Worm (Caenorhabditis elegans): Measurements from ENCODE around the gene F22B8.3.
A peak's percentile ranks its signal among the peaks of the same experiment; 100 is the strongest.

Gene F22B8.3

ce11 chrV:16075250-16075709 is 15.5 kb upstream of the F22B8.3 start, which contains the start of the genes F14H3.12 and srj-29:
Gene F14H3.12, minus strand, starts transcription at chrV:16075323.
Gene srj-29, plus strand, starts transcription at chrV:16075659.
- peak; percentile 30 for TF ChIP-seq fos-1 (tag; optimal IDR thresholded peaks at IDR 0.05)
- no peak for TF ChIP-seq elt-1 (tag; optimal IDR thresholded peaks at IDR 0.05)

- peak; percentile 57 for TF ChIP-seq sma-9 (GFP tag; optimal IDR thresholded peaks at IDR 0.05)
- TF ChIP-seq sma-9 (tag; optimal IDR thresholded peaks at IDR 0.05): no peak
- no peak for TF ChIP-seq ama-1 (optimal IDR thresholded peaks at IDR 0.05)
- no peak for TF ChIP-seq nhr-11 (tag; optimal IDR thresholded peaks at IDR 0.05)
- TF ChIP-seq peb-1 (tag; optimal IDR thresholded peaks at IDR 0.05): no peak
- no peak for TF ChIP-seq nhr-6 (tag; optimal IDR thresholded peaks at IDR 0.05)
- no peak for TF ChIP-seq mbf-1 (tag; optimal IDR thresholded peaks at IDR 0.05)
- TF ChIP-seq C34F6.9 (tag; optimal IDR thresholded peaks at IDR 0.05): no peak
- peak; percentile 69 for TF ChIP-seq fos-1 (tag; optimal IDR thresholded peaks at IDR 0.05)
- no peak for TF ChIP-seq blmp-1 (tag; optimal IDR thresholded peaks at IDR 0.05; ENCODE audit: insufficient read depth)
Observed at ce11 chrV:16080039-16080438, 10.7 kb upstream of the F22B8.3 start.

- no peak for TF ChIP-seq nhr-6 (tag; optimal IDR thresholded peaks at IDR 0.05)
- no peak for TF ChIP-seq ceh-82 (tag; optimal IDR thresholded peaks at IDR 0.05)
Observed at ce11 chrV:16080678-16081077, 10.1 kb upstream of the F22B8.3 start.

- no peak for TF ChIP-seq elt-3 (tag; optimal IDR thresholded peaks at IDR 0.05)
- no peak for TF ChIP-seq nhr-12 (tag; optimal IDR thresholded peaks at IDR 0.05)
- TF ChIP-seq aly-2 (tag; optimal IDR thresholded peaks at IDR 0.05): no peak
- TF ChIP-seq blmp-1 (tag; optimal IDR thresholded peaks at IDR 0.05; ENCODE audit: insufficient read depth): no peak
- TF ChIP-seq gmeb-1 (tag; optimal IDR thresholded peaks at IDR 0.05): no peak
- TF ChIP-seq lin-39 (tag; optimal IDR thresholded peaks at IDR 0.05): no peak
- TF ChIP-seq nhr-6 (tag; optimal IDR thresholded peaks at IDR 0.05): no peak
- no peak for TF ChIP-seq Y55F3AM.14 (GFP tag; optimal IDR thresholded peaks at IDR 0.05)
Observed at ce11 chrV:16094284-16094683, 3.5 kb downstream of the F22B8.3 start, which contains the start of gene F22B8.7. Gene F22B8.7, plus strand, starts transcription at chrV:16094584.

ce11 chrV:16094862-16095261 is 4.1 kb downstream of the F22B8.3 start:
- TF ChIP-seq nhr-11 (tag; optimal IDR thresholded peaks at IDR 0.05) (no peak), dmd-4 (tag; optimal IDR thresholded peaks at IDR 0.05) (no peak), ztf-4 (tag; optimal IDR thresholded peaks at IDR 0.05) (no peak), nhr-129 (tag; optimal IDR thresholded peaks at IDR 0.05) (peak; percentile 47), nhr-6 (tag; optimal IDR thresholded peaks at IDR 0.05) (no peak), alr-1 (tag; optimal IDR thresholded peaks at IDR 0.05) (no peak), nhr-237 (tag; optimal IDR thresholded peaks at IDR 0.05) (no peak), ceh-82 (tag; optimal IDR thresholded peaks at IDR 0.05) (no peak), C34F6.9 (tag; optimal IDR thresholded peaks at IDR 0.05) (no peak), sma-9 (GFP tag; optimal IDR thresholded peaks at IDR 0.05) (peak; percentile 57), sma-9 (tag; optimal IDR thresholded peaks at IDR 0.05) (no peak), nhr-23 (tag; optimal IDR thresholded peaks at IDR 0.05) (no peak), aly-2 (tag; optimal IDR thresholded peaks at IDR 0.05) (no peak), fos-1 (tag; optimal IDR thresholded peaks at IDR 0.05) (peak; percentile 26)

ce11 chrV:16099441-16099840 is 8.7 kb downstream of the F22B8.3 start, which contains the start of gene str-7:
Gene str-7, minus strand, starts transcription at chrV:16099541.
- no peak for TF ChIP-seq gmeb-1 (tag; optimal IDR thresholded peaks at IDR 0.05)
- no peak for TF ChIP-seq unc-62 (GFP tag; optimal IDR thresholded peaks at IDR 0.05)
- TF ChIP-seq nhr-23 (tag; optimal IDR thresholded peaks at IDR 0.05): no peak
- TF ChIP-seq lsy-2 (tag; optimal IDR thresholded peaks at IDR 0.05): no peak
- TF ChIP-seq Y55F3AM.14 (GFP tag; optimal IDR thresholded peaks at IDR 0.05): no peak
- no peak for TF ChIP-seq fos-1 (tag; optimal IDR thresholded peaks at IDR 0.05)
- no peak for TF ChIP-seq ZK546.5 (tag; optimal IDR thresholded peaks at IDR 0.05)
- no peak for TF ChIP-seq nhr-77 (tag; optimal IDR thresholded peaks at IDR 0.05)
- no peak for TF ChIP-seq nhr-129 (tag; optimal IDR thresholded peaks at IDR 0.05)
- TF ChIP-seq mdl-1 (tag; optimal IDR thresholded peaks at IDR 0.05): no peak
- no peak for TF ChIP-seq alr-1 (tag; optimal IDR thresholded peaks at IDR 0.05)
- no peak for TF ChIP-seq ceh-82 (tag; optimal IDR thresholded peaks at IDR 0.05)
- TF ChIP-seq crh-2 (tag; optimal IDR thresholded peaks at IDR 0.05): no peak
- TF ChIP-seq F13H6.1 (tag; optimal IDR thresholded peaks at IDR 0.05): no peak
- no peak for TF ChIP-seq aly-2 (tag; optimal IDR thresholded peaks at IDR 0.05)
- no peak for TF ChIP-seq lin-13 (GFP tag; optimal IDR thresholded peaks at IDR 0.05)
- TF ChIP-seq lin-39 (tag; optimal IDR thresholded peaks at IDR 0.05): no peak
- TF ChIP-seq nhr-10 (tag; optimal IDR thresholded peaks at IDR 0.05): no peak
- no peak for TF ChIP-seq ama-1 (optimal IDR thresholded peaks at IDR 0.05)

Data from whole organism, L2 larva.